Worm (Caenorhabditis elegans) whole organism, L4 larva: ENCODE data around the gene T23G5.3.

Experiments
- daf-12 ChIP-seq: fragments of 150-350 bp; optimal IDR thresholded peaks from 2 replicates; lab custom pipeline; 2014; ENCODE audit warnings: missing biosample characterization, missing genetic modification reagents, missing genetic modification characterization
- nhr-10 ChIP-seq: fragments of 150-350 bp; optimal IDR thresholded peaks from 2 replicates; lab custom pipeline; 2014; ENCODE audit warnings: missing biosample characterization, missing genetic modification characterization

ce11 chrIII:9201977-9202376 lies 29.1 kb downstream of the T23G5.3 start:
- TF ChIP-seq daf-12 (tag; lab: Kevin White, UChicago) (no peak), nhr-10 (tag; lab: Kevin White, UChicago) (no peak)
